Worm (Caenorhabditis elegans) whole organism, L4 larva: ENCODE results near the gene pst-2.

Experiments
- D1046.2 ChIP-seq: fragments of 200-800 bp; sonication (Bioruptor generic); IDR thresholded peaks from 2 replicates; pipeline ENCODE4 v1.3.6; 2022; ENCODE audit warnings: missing genetic modification characterization, missing compliant biosample characterization
- R02D3.7 ChIP-seq: fragments of 150-350 bp; sonication (generic microtip); optimal IDR thresholded peaks from 3 replicates; lab custom pipeline; 2014; ENCODE audit warnings: missing biosample characterization, missing genetic modification characterization
- ceh-44 ChIP-seq: fragments of 200-800 bp; sonication (Bioruptor generic); IDR thresholded peaks from 2 replicates; pipeline ENCODE4 v1.3.6; 2022; ENCODE audit warnings: missing genetic modification reagents, missing genetic modification characterization, missing compliant biosample characterization
- fos-1 ChIP-seq: fragments of 150-350 bp; optimal IDR thresholded peaks from 2 replicates; lab custom pipeline; 2014; ENCODE audit warnings: missing biosample characterization, missing genetic modification characterization
- lin-15B ChIP-seq: fragments of 150-350 bp; sonication (generic microtip); optimal IDR thresholded peaks from 3 replicates; lab custom pipeline; 2014; ENCODE audit warnings: missing biosample characterization, missing genetic modification characterization
- lin-29 ChIP-seq: fragments of 200-800 bp; sonication (Bioruptor generic); IDR thresholded peaks from 2 replicates; pipeline ENCODE4 v1.3.6; 2022; ENCODE audit warnings: missing genetic modification reagents, missing genetic modification characterization, missing compliant biosample characterization
- lsy-2 ChIP-seq, 2 experiments: fragments of 150-350 bp in 1 of 2; sonication (generic microtip) in 1 of 2; optimal IDR thresholded peaks; 2 replicates each; lab custom pipeline; 2014 to 2017; ENCODE audit warnings: missing biosample characterization in 2 of 2, missing genetic modification characterization in 2 of 2
- mep-1 ChIP-seq: fragments of 150-350 bp; sonication (generic microtip); optimal IDR thresholded peaks from 3 replicates; lab custom pipeline; 2014; ENCODE audit warnings: missing biosample characterization, missing genetic modification characterization
- nhr-42 ChIP-seq: fragments of 200-800 bp; sonication (Bioruptor generic); IDR thresholded peaks from 2 replicates; pipeline ENCODE4 v1.3.6; 2022; ENCODE audit warnings: missing genetic modification characterization, missing compliant biosample characterization
- nhr-48 ChIP-seq: sonication (generic microtip); optimal IDR thresholded peaks from 2 replicates; lab custom pipeline; 2016; ENCODE audit warnings: mild to moderate bottlenecking, missing genetic modification characterization, missing compliant biosample characterization
- nhr-6 ChIP-seq: fragments of 150-350 bp; optimal IDR thresholded peaks from 2 replicates; lab custom pipeline; 2014; ENCODE audit warnings: missing biosample characterization, missing genetic modification characterization
- snpc-1.2 ChIP-seq: fragments of 200-800 bp; sonication (Bioruptor generic); IDR thresholded peaks from 2 replicates; pipeline ENCODE4 v1.3.6; 2022; ENCODE audit warnings: missing genetic modification reagents, missing genetic modification characterization, missing compliant biosample characterization
- tra-1 ChIP-seq: fragments of 200-800 bp; sonication (Bioruptor generic); IDR thresholded peaks from 2 replicates; pipeline ENCODE4 v1.3.6; 2022; ENCODE audit warnings: missing genetic modification reagents, missing genetic modification characterization, missing compliant biosample characterization

DNA sequence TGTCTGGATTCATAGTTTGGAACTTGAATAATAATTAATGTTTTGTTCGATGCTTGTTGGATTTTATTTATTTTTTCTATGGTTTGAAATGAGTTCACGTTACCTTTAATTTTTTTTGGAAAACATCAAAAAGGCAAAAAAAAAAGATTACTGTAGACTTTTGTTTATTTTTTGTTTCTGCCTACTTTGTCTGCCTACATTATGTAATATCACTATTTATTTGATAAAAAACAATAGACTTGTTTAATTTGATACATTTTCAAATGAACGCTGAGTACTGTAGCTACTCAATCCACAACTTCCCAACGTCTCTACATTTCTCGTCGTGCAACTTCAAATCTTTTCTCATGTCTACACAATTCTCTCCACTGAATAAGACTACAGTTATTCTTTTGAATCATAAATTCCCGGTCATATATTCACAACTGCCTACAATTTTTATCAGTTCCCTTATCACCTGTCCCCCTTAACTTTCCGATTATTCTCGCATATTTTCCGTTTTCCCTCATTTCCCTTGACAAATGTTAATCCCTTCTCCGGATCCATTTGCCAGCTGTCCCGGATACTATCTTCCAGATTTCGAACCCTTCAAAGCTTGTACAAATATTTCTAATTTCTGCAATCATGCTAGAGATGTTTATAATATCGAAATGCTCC, 50.9 kb downstream of the pst-2 start, which contains the start of the genes B0244.9 and B0244.7:
- TF ChIP-seq lin-29 (GFP tag; lab: Robert Waterston, UW) (no peak), lin-15B (tag; lab: Kevin White, UChicago) (no peak), lsy-2 (tag; optimal IDR thresholded peaks at IDR 0.05; lab: Kevin White, UChicago) (no peak), ceh-44 (no peak), D1046.2 (GFP tag; lab: Robert Waterston, UW) (no peak), tra-1 (GFP tag; lab: Robert Waterston, UW) (no peak), snpc-1.2 (GFP tag; lab: Robert Waterston, UW) (no peak), nhr-6 (tag; lab: Kevin White, UChicago) (no peak), nhr-48 (tag; lab: Kevin White, UChicago) (no peak), R02D3.7 (tag; lab: Kevin White, UChicago) (no peak), nhr-42 (GFP tag; lab: Robert Waterston, UW) (no peak), mep-1 (tag; lab: Kevin White, UChicago) (no peak), fos-1 (tag; lab: Kevin White, UChicago) (no peak)
